Worm (Caenorhabditis elegans) whole organism, L2 larva: Measurements from ENCODE around the gene ZC196.5.
A peak's percentile ranks its signal among the peaks of the same experiment; 100 is the strongest.

Experiments used
- C34F6.9 ChIP-seq: fragments of 150-350 bp; optimal IDR thresholded peaks from 2 replicates; lab custom pipeline; 2014; ENCODE audit warnings: missing biosample characterization, missing genetic modification characterization
- F13H6.1 ChIP-seq: sonication (generic microtip); optimal IDR thresholded peaks from 2 replicates; lab custom pipeline; 2016; ENCODE audit warnings: missing genetic modification characterization, missing compliant biosample characterization
- R02D3.7 ChIP-seq: fragments of 150-350 bp; optimal IDR thresholded peaks from 2 replicates; lab custom pipeline; 2014; ENCODE audit warnings: missing biosample characterization, missing genetic modification characterization
- Y55F3AM.14 ChIP-seq: fragments of 200-800 bp; sonication (Bioruptor generic); optimal IDR thresholded peaks from 2 replicates; lab custom pipeline; 2018; ENCODE audit warnings: mild to moderate bottlenecking, missing genetic modification characterization, missing compliant biosample characterization
- ZK546.5 ChIP-seq: sonication (generic microtip); optimal IDR thresholded peaks from 2 replicates; lab custom pipeline; 2017; ENCODE audit warnings: missing biosample characterization, missing genetic modification characterization
- alr-1 ChIP-seq: fragments of 150-350 bp; optimal IDR thresholded peaks from 2 replicates; lab custom pipeline; 2014; ENCODE audit warnings: missing biosample characterization, missing genetic modification characterization
- aly-2 ChIP-seq: fragments of 150-350 bp; optimal IDR thresholded peaks from 2 replicates; lab custom pipeline; 2014; ENCODE audit warnings: missing biosample characterization, missing genetic modification characterization
- blmp-1 ChIP-seq: sonication (generic microtip); optimal IDR thresholded peaks from 2 replicates; lab custom pipeline; 2017; ENCODE audit warnings: missing genetic modification characterization, mild to moderate bottlenecking, missing compliant biosample characterization, antibody characterized with exemption, moderate library complexity; ENCODE audit not compliant: insufficient read depth
- ceh-16 ChIP-seq: fragments of 150-350 bp; optimal IDR thresholded peaks from 2 replicates; lab custom pipeline; 2014; ENCODE audit warnings: missing biosample characterization, missing genetic modification characterization
- ceh-82 ChIP-seq: fragments of 150-350 bp; optimal IDR thresholded peaks from 2 replicates; lab custom pipeline; 2014; ENCODE audit warnings: missing biosample characterization, missing genetic modification characterization
- crh-2 ChIP-seq: sonication (generic microtip); optimal IDR thresholded peaks from 2 replicates; lab custom pipeline; 2017; ENCODE audit warnings: missing biosample characterization, missing genetic modification characterization
- dmd-4 ChIP-seq: sonication (generic microtip); optimal IDR thresholded peaks from 2 replicates; lab custom pipeline; 2017; ENCODE audit warnings: missing biosample characterization, missing genetic modification characterization
- fos-1 ChIP-seq: fragments of 150-350 bp; optimal IDR thresholded peaks from 2 replicates; lab custom pipeline; 2014; ENCODE audit warnings: missing biosample characterization, missing genetic modification characterization
- gmeb-1 ChIP-seq: fragments of 150-350 bp; optimal IDR thresholded peaks from 2 replicates; lab custom pipeline; 2014; ENCODE audit warnings: missing biosample characterization, missing genetic modification characterization
- lin-11 ChIP-seq: fragments of 150-350 bp; sonication (generic microtip); optimal IDR thresholded peaks from 2 replicates; lab custom pipeline; 2014; ENCODE audit warnings: missing biosample characterization, missing genetic modification characterization, inconsistent platforms, mixed read lengths
- lin-13 ChIP-seq: fragments of 150-350 bp; optimal IDR thresholded peaks from 2 replicates; lab custom pipeline; 2014; ENCODE audit warnings: missing biosample characterization, missing genetic modification reagents, missing genetic modification characterization
- lin-39 ChIP-seq: fragments of 150-350 bp; optimal IDR thresholded peaks from 2 replicates; lab custom pipeline; 2014; ENCODE audit warnings: missing biosample characterization, missing genetic modification reagents, missing genetic modification characterization
- lsy-2 ChIP-seq, 2 experiments: fragments of 150-350 bp in 1 of 2; sonication (generic microtip) in 1 of 2; optimal IDR thresholded peaks; 2 replicates each; lab custom pipeline; 2014 to 2017; ENCODE audit warnings: missing biosample characterization in 2 of 2, missing genetic modification characterization in 2 of 2
- mbf-1 ChIP-seq: sonication (generic microtip); optimal IDR thresholded peaks from 2 replicates; lab custom pipeline; 2017; ENCODE audit warnings: missing biosample characterization, missing genetic modification characterization
- nhr-10 ChIP-seq: sonication (generic microtip); optimal IDR thresholded peaks from 2 replicates; lab custom pipeline; 2017; ENCODE audit warnings: missing biosample characterization, missing genetic modification characterization
- nhr-11 ChIP-seq: fragments of 150-350 bp; optimal IDR thresholded peaks from 2 replicates; lab custom pipeline; 2014; ENCODE audit warnings: missing biosample characterization, missing genetic modification characterization
- nhr-12 ChIP-seq: fragments of 150-350 bp; optimal IDR thresholded peaks from 2 replicates; lab custom pipeline; 2014; ENCODE audit warnings: missing biosample characterization, missing genetic modification characterization
- nhr-129 ChIP-seq: fragments of 150-350 bp; optimal IDR thresholded peaks from 2 replicates; lab custom pipeline; 2014; ENCODE audit warnings: missing biosample characterization, missing genetic modification characterization
- nhr-21 ChIP-seq: fragments of 150-350 bp; optimal IDR thresholded peaks from 2 replicates; lab custom pipeline; 2014; ENCODE audit warnings: missing biosample characterization, missing genetic modification characterization
- nhr-23 ChIP-seq: fragments of 150-350 bp; optimal IDR thresholded peaks from 2 replicates; lab custom pipeline; 2014; ENCODE audit warnings: missing biosample characterization, missing genetic modification reagents, missing genetic modification characterization
- nhr-6 ChIP-seq: fragments of 150-350 bp; optimal IDR thresholded peaks from 2 replicates; lab custom pipeline; 2014; ENCODE audit warnings: missing biosample characterization, missing genetic modification characterization
- nhr-77 ChIP-seq: fragments of 150-350 bp; optimal IDR thresholded peaks from 2 replicates; lab custom pipeline; 2014; ENCODE audit warnings: missing biosample characterization, missing genetic modification characterization
- peb-1 ChIP-seq: fragments of 150-350 bp; optimal IDR thresholded peaks from 2 replicates; lab custom pipeline; 2014; ENCODE audit warnings: missing biosample characterization, missing genetic modification characterization
- skn-1 ChIP-seq: sonication (generic microtip); optimal IDR thresholded peaks from 2 replicates; lab custom pipeline; 2017; ENCODE audit warnings: missing biosample characterization, missing genetic modification characterization
- sma-3 ChIP-seq: sonication (generic microtip); optimal IDR thresholded peaks from 2 replicates; lab custom pipeline; 2016; ENCODE audit warnings: missing genetic modification reagents, missing genetic modification characterization, missing compliant biosample characterization
- sma-9 ChIP-seq, 2 experiments: fragments of 150-350 bp in 1 of 2; sonication (generic microtip) in 1 of 2; optimal IDR thresholded peaks; 2 replicates each; lab custom pipeline; 2014 to 2016; ENCODE audit warnings: missing genetic modification characterization in 2 of 2, mild to moderate bottlenecking in 1 of 2, missing biosample characterization in 1 of 2, missing compliant biosample characterization in 1 of 2, missing genetic modification reagents in 1 of 2, moderate library complexity in 1 of 2
- snpc-4 ChIP-seq: fragments of 150-350 bp; optimal IDR thresholded peaks from 2 replicates; lab custom pipeline; 2014; ENCODE audit warnings: missing biosample characterization, missing genetic modification characterization
- unc-55 ChIP-seq: fragments of 150-350 bp; sonication (generic microtip); optimal IDR thresholded peaks from 3 replicates; lab custom pipeline; 2014; ENCODE audit warnings: missing biosample characterization, missing genetic modification reagents, missing genetic modification characterization
- unc-62 ChIP-seq: fragments of 150-350 bp; optimal IDR thresholded peaks from 2 replicates; lab custom pipeline; 2014; ENCODE audit warnings: missing biosample characterization, missing genetic modification reagents, missing genetic modification characterization
- ztf-1 ChIP-seq: fragments of 200-800 bp; sonication (Bioruptor generic); conservative IDR thresholded peaks from 2 replicates; pipeline ENCODE4 v1.3.6; 2022; ENCODE audit warnings: missing genetic modification characterization, missing compliant biosample characterization
- ztf-11 ChIP-seq: sonication (generic microtip); optimal IDR thresholded peaks from 2 replicates; lab custom pipeline; 2017; ENCODE audit warnings: missing biosample characterization, missing genetic modification characterization
- ztf-4 ChIP-seq: fragments of 150-350 bp; optimal IDR thresholded peaks from 2 replicates; lab custom pipeline; 2014; ENCODE audit warnings: missing biosample characterization, missing genetic modification characterization

The ZC196.5 gene

ce11 chrV:8769154-8769553 is 40.0 kb downstream of the ZC196.5 start:
- TF ChIP-seq dmd-4 (tag; lab: Kevin White, UChicago) (no peak), mbf-1 (no peak), nhr-12 (no peak), aly-2 (tag; lab: Kevin White, UChicago) (no peak), sma-9 (GFP tag; optimal IDR thresholded peaks at IDR 0.05; lab: Kevin White, UChicago) (peak; percentile 88), sma-9 (tag; optimal IDR thresholded peaks at IDR 0.05; lab: Kevin White, UChicago) (no peak), gmeb-1 (tag; lab: Kevin White, UChicago) (peak; percentile 40), alr-1 (tag; lab: Kevin White, UChicago) (no peak), snpc-4 (no peak), ceh-82 (tag; lab: Kevin White, UChicago) (no peak), nhr-10 (no peak), ztf-4 (tag; lab: Kevin White, UChicago) (no peak), fos-1 (tag; lab: Kevin White, UChicago) (peak; percentile 93), nhr-77 (tag; lab: Kevin White, UChicago) (no peak), unc-55 (GFP tag; lab: Kevin White, UChicago) (no peak), nhr-23 (tag; lab: Kevin White, UChicago) (no peak), nhr-21 (tag; lab: Kevin White, UChicago) (no peak), Y55F3AM.14 (no peak), F13H6.1 (tag; lab: Kevin White, UChicago) (peak; percentile 22), ztf-11 (tag; lab: Kevin White, UChicago) (no peak), crh-2 (tag; lab: Kevin White, UChicago) (peak; percentile 91), ZK546.5 (no peak), lin-11 (tag; lab: Kevin White, UChicago) (no peak), R02D3.7 (tag; lab: Kevin White, UChicago) (no peak), nhr-11 (tag; lab: Kevin White, UChicago) (no peak), lin-39 (tag; lab: Kevin White, UChicago) (no peak)
- TF ChIP-seq, all 48 proteins: peak for 5

- TF ChIP-seq snpc-4: no peak
- no peak for TF ChIP-seq lin-13
- TF ChIP-seq F13H6.1 (tag; lab: Kevin White, UChicago): no peak
- TF ChIP-seq Y55F3AM.14: no peak
- no peak for TF ChIP-seq nhr-23 (tag; lab: Kevin White, UChicago)
- TF ChIP-seq blmp-1 (tag; lab: Kevin White, UChicago): no peak
- TF ChIP-seq lin-39 (tag; lab: Kevin White, UChicago): no peak
- TF ChIP-seq, all 48 proteins: peak for 0
Measured at ce11 chrV:8771599-8771998, 42.4 kb downstream of the ZC196.5 start, which contains the start of gene srx-115. srx-115 (plus strand) TSS chrV:8771899.

ce11 chrV:8773826-8774382 is 44.7 kb downstream of the ZC196.5 start, which contains the start of gene B0507.2:
B0507.2 (plus strand) TSS chrV:8774332.
- TF ChIP-seq nhr-21 (tag; lab: Kevin White, UChicago) (no peak), dmd-4 (tag; lab: Kevin White, UChicago) (no peak), nhr-10 (no peak), sma-9 (GFP tag; optimal IDR thresholded peaks at IDR 0.05; lab: Kevin White, UChicago) (no peak), sma-9 (tag; optimal IDR thresholded peaks at IDR 0.05; lab: Kevin White, UChicago) (no peak), lsy-2 (tag; optimal IDR thresholded peaks at IDR 0.05; lab: Kevin White, UChicago) (peak in 1 of 2 experiments; percentile 35), crh-2 (tag; lab: Kevin White, UChicago) (no peak), lin-13 (no peak), snpc-4 (no peak), skn-1 (no peak), alr-1 (tag; lab: Kevin White, UChicago) (no peak), mbf-1 (no peak), sma-3 (GFP tag; lab: Kevin White, UChicago) (no peak), ztf-1 (GFP tag; lab: Robert Waterston, UW) (no peak), unc-55 (GFP tag; lab: Kevin White, UChicago) (peak; percentile 57), Y55F3AM.14 (no peak), ceh-16 (tag; lab: Kevin White, UChicago) (no peak), unc-62 (GFP tag; lab: Kevin White, UChicago) (no peak), lin-39 (tag; lab: Kevin White, UChicago) (no peak), nhr-12 (no peak), nhr-6 (tag; lab: Kevin White, UChicago) (no peak), R02D3.7 (tag; lab: Kevin White, UChicago) (no peak), C34F6.9 (tag; lab: Kevin White, UChicago) (peak; percentile 42), fos-1 (tag; lab: Kevin White, UChicago) (peak; percentile 56), nhr-129 (tag; lab: Kevin White, UChicago) (peak; percentile 9), peb-1 (tag; lab: Kevin White, UChicago) (no peak), nhr-23 (tag; lab: Kevin White, UChicago) (no peak)
